Fruit fly (Drosophila melanogaster): ENCODE data around the gene CG34426.

- TF ChIP-seq sim (GFP tag; IDR thresholded peaks at IDR 0.05), result no peak
- no peak for TF ChIP-seq pnt (GFP tag; optimal IDR thresholded peaks at IDR 0.05)
- no peak for TF ChIP-seq Eip74EF (GFP tag; optimal IDR thresholded peaks at IDR 0.05)
- TF ChIP-seq row (GFP tag; IDR thresholded peaks at IDR 0.05), result no peak
- no peak for TF ChIP-seq CG11560 (tag; IDR thresholded peaks at IDR 0.05)
- no peak for TF ChIP-seq Dip3 (GFP tag; optimal IDR thresholded peaks at IDR 0.05)
- no peak for TF ChIP-seq Dip2 (GFP tag; IDR thresholded peaks at IDR 0.05)
- no peak for TF ChIP-seq grn (GFP tag; optimal IDR thresholded peaks at IDR 0.05)
- TF ChIP-seq CG3847 (GFP tag; IDR thresholded peaks at IDR 0.05), result no peak
- TF ChIP-seq lbe (GFP tag; optimal IDR thresholded peaks at IDR 0.05), result no peak
- no peak for TF ChIP-seq kay (GFP tag; optimal IDR thresholded peaks at IDR 0.05)
- TF ChIP-seq PHDP (tag; optimal IDR thresholded peaks at IDR 0.05), result no peak
- no peak for TF ChIP-seq CG34376 (GFP tag; optimal IDR thresholded peaks at IDR 0.05)
- no peak for TF ChIP-seq Blimp-1 (GFP tag; optimal IDR thresholded peaks at IDR 0.05)
These were observed 6.0 kb downstream of the CG34426 start, which contains the start of gene CG13308 for dm6 chr3L:8808244-8808643.

Measured in whole organism, embryonic.